Worm (Caenorhabditis elegans) whole organism, L2 larva: Measurements from ENCODE around the gene smi-1.

ENCODE experiments used
- ZK546.5 ChIP-seq: sonication (generic microtip); optimal IDR thresholded peaks from 2 replicates; lab custom pipeline; 2017; ENCODE audit warnings: missing biosample characterization, missing genetic modification characterization
- ceh-16 ChIP-seq: fragments of 150-350 bp; optimal IDR thresholded peaks from 2 replicates; lab custom pipeline; 2014; ENCODE audit warnings: missing biosample characterization, missing genetic modification characterization
- ceh-82 ChIP-seq: fragments of 150-350 bp; optimal IDR thresholded peaks from 2 replicates; lab custom pipeline; 2014; ENCODE audit warnings: missing biosample characterization, missing genetic modification characterization
- lin-39 ChIP-seq: fragments of 150-350 bp; optimal IDR thresholded peaks from 2 replicates; lab custom pipeline; 2014; ENCODE audit warnings: missing biosample characterization, missing genetic modification reagents, missing genetic modification characterization
- nhr-11 ChIP-seq: fragments of 150-350 bp; optimal IDR thresholded peaks from 2 replicates; lab custom pipeline; 2014; ENCODE audit warnings: missing biosample characterization, missing genetic modification characterization
- nhr-12 ChIP-seq: fragments of 150-350 bp; optimal IDR thresholded peaks from 2 replicates; lab custom pipeline; 2014; ENCODE audit warnings: missing biosample characterization, missing genetic modification characterization
- nhr-237 ChIP-seq: fragments of 150-350 bp; optimal IDR thresholded peaks from 2 replicates; lab custom pipeline; 2014; ENCODE audit warnings: missing biosample characterization, missing genetic modification characterization
- snpc-4 ChIP-seq: fragments of 150-350 bp; optimal IDR thresholded peaks from 2 replicates; lab custom pipeline; 2014; ENCODE audit warnings: missing biosample characterization, missing genetic modification characterization
- unc-62 ChIP-seq: fragments of 150-350 bp; optimal IDR thresholded peaks from 2 replicates; lab custom pipeline; 2014; ENCODE audit warnings: missing biosample characterization, missing genetic modification reagents, missing genetic modification characterization
- ztf-11 ChIP-seq: sonication (generic microtip); optimal IDR thresholded peaks from 2 replicates; lab custom pipeline; 2017; ENCODE audit warnings: missing biosample characterization, missing genetic modification characterization
- ztf-4 ChIP-seq: fragments of 150-350 bp; optimal IDR thresholded peaks from 2 replicates; lab custom pipeline; 2014; ENCODE audit warnings: missing biosample characterization, missing genetic modification characterization

DNA sequence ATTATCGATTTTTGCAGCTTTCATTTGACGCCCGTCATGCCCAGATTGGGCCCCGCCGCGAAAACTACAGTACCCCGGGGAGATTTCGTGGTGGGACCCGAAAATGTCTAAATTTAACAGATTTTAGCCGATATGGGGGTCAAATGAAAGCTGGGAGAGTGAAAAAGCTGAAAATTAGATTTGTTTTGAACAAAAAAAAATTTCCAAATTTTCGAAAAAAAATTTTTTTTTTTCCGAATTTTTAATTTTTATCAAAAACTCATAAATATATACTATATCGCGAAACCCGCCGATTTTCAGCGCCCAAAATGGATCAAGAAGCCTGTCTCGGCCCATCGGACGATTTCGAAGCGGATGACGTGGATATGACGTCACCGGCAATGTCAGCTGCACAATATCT lies at the start of gene smi-1:
- TF ChIP-seq unc-62 (GFP tag; lab: Kevin White, UChicago) (no peak), ceh-16 (no peak), snpc-4 (tag; lab: Kevin White, UChicago) (no peak), nhr-11 (tag; lab: Kevin White, UChicago) (no peak), ztf-4 (tag; lab: Kevin White, UChicago) (no peak), ztf-11 (tag; lab: Kevin White, UChicago) (no peak), nhr-237 (tag; lab: Kevin White, UChicago) (no peak), ZK546.5 (no peak), nhr-12 (tag; lab: Kevin White, UChicago) (no peak), ceh-82 (tag; lab: Kevin White, UChicago) (no peak), lin-39 (tag; lab: Kevin White, UChicago) (no peak)
